Worm (Caenorhabditis elegans) whole organism, L1 larva: ENCODE data around the gene F33E11.2.

ENCODE experiments used
- ama-1 ChIP-seq: fragments of 150-350 bp; optimal IDR thresholded peaks from 2 replicates; lab custom pipeline; 2014
- nhr-11 ChIP-seq: fragments of 150-350 bp; optimal IDR thresholded peaks from 2 replicates; lab custom pipeline; 2014; ENCODE audit warnings: missing biosample characterization, missing genetic modification characterization

DNA sequence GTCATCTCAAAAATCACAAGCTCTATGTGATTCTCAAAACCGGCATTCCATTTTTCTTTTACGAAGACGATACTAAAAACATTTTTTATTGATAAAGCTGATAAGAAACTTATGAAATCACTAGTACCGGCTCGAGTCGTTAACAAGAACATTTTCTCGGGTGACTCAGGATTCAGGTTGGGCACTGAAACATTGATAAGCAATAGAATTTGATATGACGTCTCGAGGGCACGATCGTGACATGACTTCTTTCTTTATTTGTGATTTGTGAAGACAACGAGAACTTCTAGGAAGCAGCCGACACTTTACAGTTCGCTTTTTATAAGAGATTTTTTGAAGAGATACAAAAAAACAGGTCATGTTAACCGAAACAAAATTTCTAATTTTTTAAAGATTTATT is 36.0 kb downstream of the F33E11.2 start:
- TF ChIP-seq ama-1 (no peak), nhr-11 (no peak)
